Worm (Caenorhabditis elegans) whole organism, L2 larva: ENCODE measurements around the gene ttc-4.

ENCODE experiments used
- C34F6.9 ChIP-seq: fragments of 150-350 bp; optimal IDR thresholded peaks from 2 replicates; lab custom pipeline; 2014; ENCODE audit warnings: missing biosample characterization, missing genetic modification characterization
- F13H6.1 ChIP-seq: sonication (generic microtip); optimal IDR thresholded peaks from 2 replicates; lab custom pipeline; 2016; ENCODE audit warnings: missing genetic modification characterization, missing compliant biosample characterization
- Y55F3AM.14 ChIP-seq: fragments of 200-800 bp; sonication (Bioruptor generic); optimal IDR thresholded peaks from 2 replicates; lab custom pipeline; 2018; ENCODE audit warnings: mild to moderate bottlenecking, missing genetic modification characterization, missing compliant biosample characterization
- alr-1 ChIP-seq: fragments of 150-350 bp; optimal IDR thresholded peaks from 2 replicates; lab custom pipeline; 2014; ENCODE audit warnings: missing biosample characterization, missing genetic modification characterization
- ama-1 ChIP-seq: fragments of 150-350 bp; optimal IDR thresholded peaks from 2 replicates; lab custom pipeline; 2018; ENCODE audit warnings: inconsistent platforms
- blmp-1 ChIP-seq: sonication (generic microtip); optimal IDR thresholded peaks from 2 replicates; lab custom pipeline; 2017; ENCODE audit warnings: missing genetic modification characterization, mild to moderate bottlenecking, missing compliant biosample characterization, antibody characterized with exemption, moderate library complexity; ENCODE audit not compliant: insufficient read depth
- ceh-16 ChIP-seq: fragments of 150-350 bp; optimal IDR thresholded peaks from 2 replicates; lab custom pipeline; 2014; ENCODE audit warnings: missing biosample characterization, missing genetic modification characterization
- ceh-82 ChIP-seq: fragments of 150-350 bp; optimal IDR thresholded peaks from 2 replicates; lab custom pipeline; 2014; ENCODE audit warnings: missing biosample characterization, missing genetic modification characterization
- crh-2 ChIP-seq: sonication (generic microtip); optimal IDR thresholded peaks from 2 replicates; lab custom pipeline; 2017; ENCODE audit warnings: missing biosample characterization, missing genetic modification characterization
- dmd-4 ChIP-seq: sonication (generic microtip); optimal IDR thresholded peaks from 2 replicates; lab custom pipeline; 2017; ENCODE audit warnings: missing biosample characterization, missing genetic modification characterization
- egl-27 ChIP-seq: sonication (generic microtip); optimal IDR thresholded peaks from 3 replicates; lab custom pipeline; 2017; ENCODE audit warnings: missing biosample characterization, missing genetic modification reagents, missing genetic modification characterization
- elt-1 ChIP-seq: fragments of 150-350 bp; optimal IDR thresholded peaks from 2 replicates; lab custom pipeline; 2014; ENCODE audit warnings: missing biosample characterization, missing genetic modification characterization
- elt-3 ChIP-seq: sonication (generic microtip); optimal IDR thresholded peaks from 2 replicates; lab custom pipeline; 2017; ENCODE audit warnings: missing biosample characterization, missing genetic modification characterization
- gmeb-1 ChIP-seq: fragments of 150-350 bp; optimal IDR thresholded peaks from 2 replicates; lab custom pipeline; 2014; ENCODE audit warnings: missing biosample characterization, missing genetic modification characterization
- lin-13 ChIP-seq: fragments of 150-350 bp; optimal IDR thresholded peaks from 2 replicates; lab custom pipeline; 2014; ENCODE audit warnings: missing biosample characterization, missing genetic modification reagents, missing genetic modification characterization
- lin-39 ChIP-seq: fragments of 150-350 bp; optimal IDR thresholded peaks from 2 replicates; lab custom pipeline; 2014; ENCODE audit warnings: missing biosample characterization, missing genetic modification reagents, missing genetic modification characterization
- lsy-2 ChIP-seq, 2 experiments: fragments of 150-350 bp in 1 of 2; sonication (generic microtip) in 1 of 2; optimal IDR thresholded peaks; 2 replicates each; lab custom pipeline; 2014 to 2017; ENCODE audit warnings: missing biosample characterization in 2 of 2, missing genetic modification characterization in 2 of 2
- mab-5 ChIP-seq: fragments of 150-350 bp; optimal IDR thresholded peaks from 2 replicates; lab custom pipeline; 2014; ENCODE audit warnings: missing biosample characterization, missing genetic modification characterization
- mbf-1 ChIP-seq: sonication (generic microtip); optimal IDR thresholded peaks from 2 replicates; lab custom pipeline; 2017; ENCODE audit warnings: missing biosample characterization, missing genetic modification characterization
- mdl-1 ChIP-seq, 2 experiments: fragments of 150-350 bp in 1 of 2; sonication (generic microtip) in 1 of 2; optimal IDR thresholded peaks; 2 replicates each; lab custom pipeline; 2017; ENCODE audit warnings: missing biosample characterization in 2 of 2, missing genetic modification characterization in 2 of 2
- nhr-10 ChIP-seq: sonication (generic microtip); optimal IDR thresholded peaks from 2 replicates; lab custom pipeline; 2017; ENCODE audit warnings: missing biosample characterization, missing genetic modification characterization
- nhr-12 ChIP-seq: fragments of 150-350 bp; optimal IDR thresholded peaks from 2 replicates; lab custom pipeline; 2014; ENCODE audit warnings: missing biosample characterization, missing genetic modification characterization
- nhr-129 ChIP-seq: fragments of 150-350 bp; optimal IDR thresholded peaks from 2 replicates; lab custom pipeline; 2014; ENCODE audit warnings: missing biosample characterization, missing genetic modification characterization
- nhr-21 ChIP-seq: fragments of 150-350 bp; optimal IDR thresholded peaks from 2 replicates; lab custom pipeline; 2014; ENCODE audit warnings: missing biosample characterization, missing genetic modification characterization
- nhr-23 ChIP-seq: fragments of 150-350 bp; optimal IDR thresholded peaks from 2 replicates; lab custom pipeline; 2014; ENCODE audit warnings: missing biosample characterization, missing genetic modification reagents, missing genetic modification characterization
- nhr-25 ChIP-seq: fragments of 150-350 bp; sonication (generic microtip); optimal IDR thresholded peaks from 3 replicates; lab custom pipeline; 2014; ENCODE audit warnings: missing biosample characterization, missing genetic modification characterization
- nhr-6 ChIP-seq: fragments of 150-350 bp; optimal IDR thresholded peaks from 2 replicates; lab custom pipeline; 2014; ENCODE audit warnings: missing biosample characterization, missing genetic modification characterization
- sem-4 ChIP-seq: fragments of 150-350 bp; optimal IDR thresholded peaks from 2 replicates; lab custom pipeline; 2014; ENCODE audit warnings: missing biosample characterization, missing genetic modification reagents, missing genetic modification characterization
- skn-1 ChIP-seq: sonication (generic microtip); optimal IDR thresholded peaks from 2 replicates; lab custom pipeline; 2017; ENCODE audit warnings: missing biosample characterization, missing genetic modification characterization
- sma-3 ChIP-seq: sonication (generic microtip); optimal IDR thresholded peaks from 2 replicates; lab custom pipeline; 2016; ENCODE audit warnings: missing genetic modification reagents, missing genetic modification characterization, missing compliant biosample characterization
- sma-9 ChIP-seq, 2 experiments: fragments of 150-350 bp in 1 of 2; sonication (generic microtip) in 1 of 2; optimal IDR thresholded peaks; 2 replicates each; lab custom pipeline; 2014 to 2016; ENCODE audit warnings: missing genetic modification characterization in 2 of 2, mild to moderate bottlenecking in 1 of 2, missing biosample characterization in 1 of 2, missing compliant biosample characterization in 1 of 2, missing genetic modification reagents in 1 of 2, moderate library complexity in 1 of 2
- snpc-4 ChIP-seq: fragments of 150-350 bp; optimal IDR thresholded peaks from 2 replicates; lab custom pipeline; 2014; ENCODE audit warnings: missing biosample characterization, missing genetic modification characterization
- zag-1 ChIP-seq: fragments of 150-350 bp; optimal IDR thresholded peaks from 2 replicates; lab custom pipeline; 2014; ENCODE audit warnings: missing biosample characterization, missing genetic modification characterization

Gene ttc-4

DNA sequence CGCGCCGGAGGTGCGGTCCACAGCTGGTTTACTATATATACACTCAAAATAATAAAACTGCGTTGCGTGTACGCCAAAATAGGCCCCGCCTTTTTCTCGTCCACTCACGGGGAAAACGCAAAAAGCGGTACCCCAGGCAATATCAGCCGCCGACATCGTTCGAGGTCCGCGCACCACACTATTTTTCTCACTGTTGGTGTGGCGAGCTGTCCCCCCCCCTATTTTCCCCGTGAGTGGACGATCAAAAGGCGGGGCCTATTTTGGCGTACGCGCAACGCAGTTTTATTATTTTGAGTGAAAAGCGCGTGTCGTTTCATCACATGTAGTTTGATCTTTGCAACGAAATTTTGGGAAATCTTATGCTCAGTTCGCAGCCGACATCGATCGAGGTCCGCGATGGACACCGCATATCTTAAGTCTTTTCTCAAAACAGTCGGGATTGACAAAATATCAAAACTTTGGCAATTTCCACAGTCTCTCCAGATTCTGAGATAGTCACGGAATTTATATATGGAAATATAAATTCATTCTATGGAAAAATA is 29.4 kb upstream of the ttc-4 start:
- TF ChIP-seq mab-5 (tag; lab: Kevin White, UChicago) = no peak
- TF ChIP-seq zag-1 (tag; lab: Kevin White, UChicago) = no peak
- no peak for TF ChIP-seq ceh-16 (tag; lab: Kevin White, UChicago)
- TF ChIP-seq nhr-23 (tag; lab: Kevin White, UChicago) = no peak
- TF ChIP-seq crh-2 (tag; lab: Kevin White, UChicago) = no peak
- no peak for TF ChIP-seq lin-13 (GFP tag; lab: Kevin White, UChicago)
- TF ChIP-seq sma-3 (GFP tag; lab: Kevin White, UChicago) = no peak
- no peak for TF ChIP-seq lin-39 (tag; lab: Kevin White, UChicago)
- TF ChIP-seq mdl-1 (tag; optimal IDR thresholded peaks at IDR 0.05; lab: Kevin White, UChicago) = no peak
- no peak for TF ChIP-seq nhr-25
- TF ChIP-seq nhr-21 (tag; lab: Kevin White, UChicago) = no peak
- TF ChIP-seq sem-4 (tag; lab: Kevin White, UChicago) = no peak
- no peak for TF ChIP-seq elt-1 (tag; lab: Kevin White, UChicago)
- no peak for TF ChIP-seq elt-3 (tag; lab: Kevin White, UChicago)
- no peak for TF ChIP-seq F13H6.1
- TF ChIP-seq snpc-4 (tag; lab: Kevin White, UChicago) = no peak
- no peak for TF ChIP-seq nhr-129 (tag; lab: Kevin White, UChicago)
- TF ChIP-seq, all 48 proteins: peak for 0

ce11 chrII:5570272-5570671 is 24.2 kb upstream of the ttc-4 start, which contains the start of the genes C17C3.1 and C17C3.15:
TSS of gene C17C3.1 (plus strand) at chrII:5570572.
TSS of gene C17C3.15 (plus strand) at chrII:5570654.
- no peak for TF ChIP-seq ceh-16 (tag; lab: Kevin White, UChicago)
- peak; percentile 5 for TF ChIP-seq sma-9 (GFP tag; optimal IDR thresholded peaks at IDR 0.05; lab: Kevin White, UChicago)
- TF ChIP-seq sma-9 (tag; optimal IDR thresholded peaks at IDR 0.05; lab: Kevin White, UChicago) = no peak
- TF ChIP-seq snpc-4 (tag; lab: Kevin White, UChicago) = no peak
- no peak for TF ChIP-seq blmp-1
- no peak for TF ChIP-seq F13H6.1
- TF ChIP-seq, all 48 proteins: peak for 1

- TF ChIP-seq C34F6.9 = peak; percentile 24
- TF ChIP-seq nhr-12 = no peak
- TF ChIP-seq F13H6.1 = peak; percentile 61
- peak; percentile 83 for TF ChIP-seq nhr-21 (tag; lab: Kevin White, UChicago)
- TF ChIP-seq lin-13 (GFP tag; lab: Kevin White, UChicago) = no peak
- peak; percentile 79 for TF ChIP-seq skn-1 (tag; lab: Kevin White, UChicago)
- no peak for TF ChIP-seq egl-27
- no peak for TF ChIP-seq elt-1 (tag; lab: Kevin White, UChicago)
- no peak for TF ChIP-seq alr-1 (tag; lab: Kevin White, UChicago)
- TF ChIP-seq blmp-1 = no peak
- TF ChIP-seq sma-3 (GFP tag; lab: Kevin White, UChicago) = peak; percentile 69
- TF ChIP-seq ceh-82 (tag; lab: Kevin White, UChicago) = no peak
- peak; percentile 61 for TF ChIP-seq nhr-25
- no peak for TF ChIP-seq Y55F3AM.14 (GFP tag; lab: Kevin White, UChicago)
- TF ChIP-seq mbf-1 (tag; lab: Kevin White, UChicago) = no peak
- peak in 1 of 2 experiments; percentile 59 for TF ChIP-seq lsy-2 (tag; optimal IDR thresholded peaks at IDR 0.05; lab: Kevin White, UChicago)
- no peak for TF ChIP-seq gmeb-1
- TF ChIP-seq nhr-10 (tag; lab: Kevin White, UChicago) = peak; percentile 77
- peak; percentile 47 for TF ChIP-seq nhr-129 (tag; lab: Kevin White, UChicago)
- no peak for TF ChIP-seq dmd-4
- no peak for TF ChIP-seq nhr-6 (tag; lab: Kevin White, UChicago)
- TF ChIP-seq sma-9 (GFP tag; optimal IDR thresholded peaks at IDR 0.05; lab: Kevin White, UChicago) = peak; percentile 85
- TF ChIP-seq sma-9 (tag; optimal IDR thresholded peaks at IDR 0.05; lab: Kevin White, UChicago) = no peak
- peak; percentile 67 for TF ChIP-seq crh-2 (tag; lab: Kevin White, UChicago)
- no peak for TF ChIP-seq ama-1 (lab: Kevin White, UChicago)
Measured at ce11 chrII:5572082-5572746, 22.3 kb upstream of the ttc-4 start.

DNA sequence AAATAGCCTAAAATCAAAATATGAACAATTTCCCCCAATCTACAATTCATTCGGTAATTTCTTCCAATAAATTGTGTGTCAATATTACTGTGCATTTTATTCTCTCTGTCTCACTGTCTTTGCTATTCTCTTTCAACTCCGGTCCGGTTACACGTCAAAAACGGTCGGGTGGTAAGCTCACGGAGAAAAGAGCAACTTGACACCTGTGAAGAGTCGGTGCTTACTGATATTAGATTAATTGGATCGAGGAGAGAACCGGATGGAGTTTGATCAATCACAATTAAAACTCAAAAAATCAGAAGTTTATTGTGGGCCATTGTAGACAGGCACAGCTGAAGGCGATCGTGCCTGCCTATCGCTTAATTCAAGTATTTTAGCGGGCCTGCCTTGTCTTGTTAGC is 19.6 kb upstream of the ttc-4 start:
- TF ChIP-seq nhr-21 (tag; lab: Kevin White, UChicago) (peak; percentile 50), ama-1 (lab: Kevin White, UChicago) (peak; percentile 6), nhr-6 (tag; lab: Kevin White, UChicago) (no peak), crh-2 (tag; lab: Kevin White, UChicago) (peak; percentile 10), sma-3 (GFP tag; lab: Kevin White, UChicago) (peak; percentile 2)
